Fruit fly (Drosophila melanogaster) whole organism, wandering third instar larva: ENCODE data around the gene Rab30.

Source experiments
- Abd-B ChIP-seq: fragments of >200 bp; optimal IDR thresholded peaks from 2 replicates; lab custom pipeline; 2017; ENCODE audit warnings: missing biosample characterization, missing genetic modification characterization
- CG32264 ChIP-seq: fragments of 200-800 bp; sonication (Bioruptor generic); optimal IDR thresholded peaks from 2 replicates; lab custom pipeline; 2016; ENCODE audit warnings: missing biosample characterization, missing genetic modification characterization
- CG9705 ChIP-seq: fragments of 200-800 bp; sonication (Bioruptor generic); optimal IDR thresholded peaks from 2 replicates; lab custom pipeline; 2018; ENCODE audit warnings: missing biosample characterization, mild to moderate bottlenecking, missing genetic modification characterization
- CrebA ChIP-seq: fragments of 200-800 bp; sonication (Bioruptor generic); optimal IDR thresholded peaks from 2 replicates; lab custom pipeline; 2016; ENCODE audit warnings: missing biosample characterization, mild to moderate bottlenecking, missing genetic modification characterization, borderline replicate concordance
- Dfd ChIP-seq: fragments of >200 bp; optimal IDR thresholded peaks from 2 replicates; lab custom pipeline; 2017; ENCODE audit warnings: missing biosample characterization, missing genetic modification characterization
- Dif ChIP-seq: fragments of 200-275, 200-300 bp; sonication (Bioruptor generic); optimal IDR thresholded peaks from 2 replicates; lab custom pipeline; 2018; ENCODE audit warnings: missing biosample characterization, missing genetic modification characterization; ENCODE audit not compliant: partially characterized antibody
- HLH106 ChIP-seq: fragments of 200-800 bp; optimal IDR thresholded peaks from 3 replicates; lab custom pipeline; 2019; ENCODE audit warnings: missing biosample characterization, mild to moderate bottlenecking, missing genetic modification characterization, moderate library complexity
- Hnf4 ChIP-seq: fragments of 200-800 bp; sonication (Bioruptor generic); optimal IDR thresholded peaks from 2 replicates; lab custom pipeline; 2016; ENCODE audit warnings: missing biosample characterization, mild to moderate bottlenecking, missing genetic modification characterization
- Hr78 ChIP-seq: fragments of >200 bp; optimal IDR thresholded peaks from 2 replicates; lab custom pipeline; 2017; ENCODE audit warnings: missing biosample characterization, missing genetic modification characterization
- Hr83 ChIP-seq: fragments of 200-300 bp; sonication (Bioruptor generic); optimal IDR thresholded peaks from 2 replicates; lab custom pipeline; 2016; ENCODE audit warnings: missing biosample characterization, mild to moderate bottlenecking, missing genetic modification characterization, moderate library complexity; ENCODE audit not compliant: poor library complexity, severe bottlenecking
- Jra ChIP-seq: sonication (Bioruptor generic); optimal IDR thresholded peaks from 2 replicates; lab custom pipeline; 2016; ENCODE audit warnings: missing biosample characterization, missing genetic modification characterization
- Mio ChIP-seq: sonication (Bioruptor generic); optimal IDR thresholded peaks from 2 replicates; lab custom pipeline; 2016; ENCODE audit warnings: missing biosample characterization, missing genetic modification characterization
- Myc ChIP-seq: fragments of >200 bp; optimal IDR thresholded peaks from 2 replicates; lab custom pipeline; 2017
- N ChIP-seq: fragments of >200 bp; optimal IDR thresholded peaks from 2 replicates; lab custom pipeline; 2018; ENCODE audit warnings: missing biosample characterization, missing external identifiers, missing genetic modification characterization
- OdsH ChIP-seq: fragments of 200-800 bp; sonication (Bioruptor generic); optimal IDR thresholded peaks from 2 replicates; lab custom pipeline; 2016; ENCODE audit warnings: missing biosample characterization, mild to moderate bottlenecking, missing genetic modification characterization
- Rel ChIP-seq, 2 experiments: fragments of 200-800 bp; sonication (Bioruptor generic) in 1 of 2; optimal IDR thresholded peaks; 2 replicates in 1 of 2; 3 replicates in 1 of 2; lab custom pipeline; 2016 to 2019; ENCODE audit warnings: mild to moderate bottlenecking in 2 of 2, missing biosample characterization in 2 of 2, missing genetic modification characterization in 2 of 2, moderate library complexity in 1 of 2
- Sp1 ChIP-seq: fragments of 200-800 bp; sonication (Bioruptor generic); optimal IDR thresholded peaks from 3 replicates; lab custom pipeline; 2019; ENCODE audit warnings: missing biosample characterization, mild to moderate bottlenecking, missing genetic modification characterization, moderate library complexity
- Vsx2 ChIP-seq: fragments of 200-300, 225-300 bp; sonication (Bioruptor generic); optimal IDR thresholded peaks from 2 replicates; lab custom pipeline; 2018; ENCODE audit warnings: missing biosample characterization, missing genetic modification characterization; ENCODE audit not compliant: partially characterized antibody
- dl ChIP-seq, 2 experiments: fragments of 175-275, 200-275 bp in 1 of 2; fragments of 200-275 bp in 1 of 2; sonication (Bioruptor generic); optimal IDR thresholded peaks; lab custom pipeline; 2018; ENCODE audit warnings: mild to moderate bottlenecking in 2 of 2, missing biosample characterization in 2 of 2, missing genetic modification characterization in 2 of 2, moderate library complexity in 2 of 2; ENCODE audit not compliant: partially characterized antibody in 2 of 2, insufficient read depth in 1 of 2
- dmrt93B ChIP-seq: fragments of 200-800 bp; sonication (Bioruptor generic); optimal IDR thresholded peaks from 2 replicates; lab custom pipeline; 2018; ENCODE audit warnings: missing biosample characterization, mild to moderate bottlenecking, missing genetic modification characterization
- dsf ChIP-seq: sonication (Bioruptor generic); optimal IDR thresholded peaks from 2 replicates; lab custom pipeline; 2016; ENCODE audit warnings: missing biosample characterization, missing genetic modification characterization, borderline replicate concordance
- ey ChIP-seq: fragments of 200-800 bp; sonication (Bioruptor generic); optimal IDR thresholded peaks from 2 replicates; lab custom pipeline; 2016; ENCODE audit warnings: missing biosample characterization, missing genetic modification characterization
- foxo ChIP-seq, 2 experiments: fragments of 200-800 bp; sonication (Bioruptor generic); optimal IDR thresholded peaks; 2 replicates in 1 of 2; 3 replicates in 1 of 2; lab custom pipeline; 2016 to 2017; ENCODE audit warnings: missing biosample characterization in 2 of 2, missing genetic modification characterization in 2 of 2
- fru ChIP-seq: fragments of 200-800 bp; sonication (Bioruptor generic); optimal IDR thresholded peaks from 3 replicates; lab custom pipeline; 2016; ENCODE audit warnings: missing biosample characterization, mild to moderate bottlenecking, missing genetic modification characterization
- h ChIP-seq: fragments of 200-800 bp; sonication (Bioruptor generic); optimal IDR thresholded peaks from 3 replicates; lab custom pipeline; 2016; ENCODE audit warnings: missing biosample characterization, mild to moderate bottlenecking, missing genetic modification characterization
- jim ChIP-seq: fragments of 175-275, 200-325 bp; sonication (Bioruptor generic); optimal IDR thresholded peaks from 2 replicates; lab custom pipeline; 2016; ENCODE audit warnings: missing biosample characterization, mild to moderate bottlenecking, missing genetic modification characterization
- lola ChIP-seq: fragments of >200 bp; optimal IDR thresholded peaks from 2 replicates; lab custom pipeline; 2017; ENCODE audit warnings: missing biosample characterization, missing genetic modification characterization
- pan ChIP-seq: fragments of >200 bp; optimal IDR thresholded peaks from 2 replicates; lab custom pipeline; 2017
- psq ChIP-seq: fragments of 200-800 bp; sonication (Bioruptor generic); optimal IDR thresholded peaks from 3 replicates; lab custom pipeline; 2017; ENCODE audit warnings: missing biosample characterization, mild to moderate bottlenecking, missing genetic modification characterization, moderate library complexity
- rgr ChIP-seq: fragments of 200-800 bp; sonication (Bioruptor generic); optimal IDR thresholded peaks from 3 replicates; lab custom pipeline; 2016; ENCODE audit warnings: missing biosample characterization, mild to moderate bottlenecking, missing genetic modification characterization
- sv ChIP-seq: fragments of 200-800 bp; sonication (Bioruptor generic); optimal IDR thresholded peaks from 3 replicates; lab custom pipeline; 2016; ENCODE audit warnings: missing biosample characterization, missing genetic modification characterization
- tai ChIP-seq: sonication (Bioruptor generic); optimal IDR thresholded peaks from 2 replicates; lab custom pipeline; 2016; ENCODE audit warnings: missing biosample characterization, missing genetic modification characterization
- usp ChIP-seq: fragments of >200 bp; optimal IDR thresholded peaks from 2 replicates; lab custom pipeline; 2017; ENCODE audit warnings: missing biosample characterization, missing genetic modification characterization
- woc ChIP-seq: sonication (Bioruptor generic); optimal IDR thresholded peaks from 2 replicates; lab custom pipeline; 2016; ENCODE audit warnings: missing biosample characterization, mild to moderate bottlenecking, missing genetic modification characterization

The Rab30 gene

dm6 chr2L:7073011-7073410 is 40.6 kb upstream of the Rab30 start:
- no peak for TF ChIP-seq ey (GFP tag; lab: Kevin White, UChicago)
- no peak for TF ChIP-seq sv
- TF ChIP-seq fru (GFP tag; lab: Kevin White, UChicago), result no peak
- TF ChIP-seq jim, result no peak
- TF ChIP-seq woc (GFP tag; lab: Kevin White, UChicago), result no peak
- TF ChIP-seq pan (lab: Kevin White, UChicago), result no peak
- TF ChIP-seq CrebA, result no peak
- TF ChIP-seq rgr (GFP tag; lab: Kevin White, UChicago), result no peak
- TF ChIP-seq Dif, result no peak
- TF ChIP-seq psq (GFP tag; lab: Kevin White, UChicago), result no peak
- TF ChIP-seq, all 38 proteins: peak for 0

dm6 chr2L:7071862-7072261 is 39.5 kb upstream of the Rab30 start:
- TF ChIP-seq dl (GFP tag; optimal IDR thresholded peaks at IDR 0.05; lab: Kevin White, UChicago; ENCODE audit: insufficient read depth in 1 of 2, partially characterized antibody in 2 of 2), result no peak
- no peak for TF ChIP-seq OdsH (GFP tag; lab: Kevin White, UChicago)
- peak; percentile 16 for TF ChIP-seq h (GFP tag; lab: Kevin White, UChicago)
- no peak for TF ChIP-seq pan (lab: Kevin White, UChicago)
- TF ChIP-seq CrebA, result no peak
- no peak for TF ChIP-seq lola (GFP tag; lab: Kevin White, UChicago)
- TF ChIP-seq Rel (GFP tag; optimal IDR thresholded peaks at IDR 0.05; lab: Kevin White, UChicago), result no peak
- no peak for TF ChIP-seq Rel (tag; optimal IDR thresholded peaks at IDR 0.05; lab: Kevin White, UChicago)
- peak; percentile 3 for TF ChIP-seq HLH106 (tag; lab: Kevin White, UChicago)
- TF ChIP-seq fru (GFP tag; lab: Kevin White, UChicago), result peak; percentile 26
- no peak for TF ChIP-seq usp (GFP tag; lab: Kevin White, UChicago)
- TF ChIP-seq Sp1 (GFP tag; lab: Kevin White, UChicago), result no peak
- no peak for TF ChIP-seq Vsx2 (GFP tag; lab: Kevin White, UChicago)
- no peak for TF ChIP-seq CG9705 (GFP tag; lab: Kevin White, UChicago)
- TF ChIP-seq sv, result no peak
- TF ChIP-seq dmrt93B (GFP tag; lab: Kevin White, UChicago), result no peak
- no peak for TF ChIP-seq Hr78 (GFP tag; lab: Kevin White, UChicago)
- no peak for TF ChIP-seq ey (GFP tag; lab: Kevin White, UChicago)
- TF ChIP-seq foxo (GFP tag; optimal IDR thresholded peaks at IDR 0.05; lab: Kevin White, UChicago), result peak in 1 of 2 experiments; percentile 22
- TF ChIP-seq, all 38 proteins: peak for 4

dm6 chr2L:7071219-7071618 is 38.8 kb upstream of the Rab30 start:
- TF ChIP-seq CG32264 (GFP tag; lab: Kevin White, UChicago) (no peak), usp (GFP tag; lab: Kevin White, UChicago) (no peak), Dfd (GFP tag; lab: Kevin White, UChicago) (no peak), Myc (peak; percentile 59), Sp1 (GFP tag; lab: Kevin White, UChicago) (no peak), Jra (GFP tag; lab: Kevin White, UChicago) (no peak)

- TF ChIP-seq woc (GFP tag; lab: Kevin White, UChicago) (no peak), Dfd (GFP tag; lab: Kevin White, UChicago) (no peak), Myc (no peak), Mio (GFP tag; lab: Kevin White, UChicago) (no peak), CG32264 (GFP tag; lab: Kevin White, UChicago) (no peak), usp (GFP tag; lab: Kevin White, UChicago) (no peak), Hnf4 (GFP tag; lab: Kevin White, UChicago) (no peak), dmrt93B (GFP tag; lab: Kevin White, UChicago) (no peak), pan (lab: Kevin White, UChicago) (no peak), dsf (no peak), jim (no peak), foxo (GFP tag; optimal IDR thresholded peaks at IDR 0.05; lab: Kevin White, UChicago) (no peak), Jra (GFP tag; lab: Kevin White, UChicago) (no peak), fru (GFP tag; lab: Kevin White, UChicago) (no peak), ey (GFP tag; lab: Kevin White, UChicago) (no peak)
These were observed 35.3 kb upstream of the Rab30 start, which contains the start of gene Ugt307A1 for dm6 chr2L:7067683-7068082. Gene Ugt307A1, plus strand, starts transcription at chr2L:7067983.

- TF ChIP-seq Mio (GFP tag; lab: Kevin White, UChicago) (no peak), Jra (GFP tag; lab: Kevin White, UChicago) (no peak), tai (no peak), N (peak; percentile 83), woc (GFP tag; lab: Kevin White, UChicago) (no peak), Hr83 (GFP tag; lab: Kevin White, UChicago) (no peak), usp (GFP tag; lab: Kevin White, UChicago) (no peak), Abd-B (GFP tag; lab: Kevin White, UChicago) (no peak), Hnf4 (GFP tag; lab: Kevin White, UChicago) (no peak), h (GFP tag; lab: Kevin White, UChicago) (no peak), fru (GFP tag; lab: Kevin White, UChicago) (no peak), Myc (peak; percentile 33), psq (GFP tag; lab: Kevin White, UChicago) (no peak), pan (lab: Kevin White, UChicago) (no peak)
These were observed 33.3 kb upstream of the Rab30 start, which contains the start of gene Nuf2 for dm6 chr2L:7065687-7066086. Gene Nuf2, minus strand, starts transcription at chr2L:7065837.
